Worm (Caenorhabditis elegans): Measurements from ENCODE around the gene C53B4.2.

Gene C53B4.2

ce11 chrIV:8927093-8927492 lies 38.9 kb upstream of the C53B4.2 start:
- peak; percentile 26 for TF ChIP-seq nhr-77 (tag; optimal IDR thresholded peaks at IDR 0.05)
- peak; percentile 77 for TF ChIP-seq nhr-48 (tag; optimal IDR thresholded peaks at IDR 0.05)
- peak; percentile 96 for TF ChIP-seq pha-4 (GFP tag; IDR thresholded peaks at IDR 0.05)
- no peak for TF ChIP-seq pha-4 (tag; optimal IDR thresholded peaks at IDR 0.05)
- TF ChIP-seq lin-38 (GFP tag; IDR thresholded peaks at IDR 0.05), result peak; percentile 85
- TF ChIP-seq F49E8.2 (tag; optimal IDR thresholded peaks at IDR 0.05; ENCODE audit: borderline replicate concordance), result peak; percentile 70
- TF ChIP-seq saeg-2 (GFP tag; IDR thresholded peaks at IDR 0.05), result peak; percentile 81
- TF ChIP-seq aly-2 (tag; optimal IDR thresholded peaks at IDR 0.05), result no peak
- TF ChIP-seq snpc-4 (tag; optimal IDR thresholded peaks at IDR 0.05), result no peak
- TF ChIP-seq vab-7 (GFP tag; IDR thresholded peaks at IDR 0.05), result peak; percentile 91; the same call in 1 of the 2 replicates
- peak; percentile 79 for TF ChIP-seq nhr-25 (tag; optimal IDR thresholded peaks at IDR 0.05; ENCODE audit: borderline replicate concordance, insufficient read depth)
- peak; percentile 76 to 82 for TF ChIP-seq madf-5 (GFP tag; IDR thresholded peaks at IDR 0.05)
- TF ChIP-seq lin-1 (GFP tag; IDR thresholded peaks at IDR 0.05), result peak; percentile 85
- TF ChIP-seq nhr-76 (tag; optimal IDR thresholded peaks at IDR 0.05), result no peak
- no peak for TF ChIP-seq attf-4 (tag; optimal IDR thresholded peaks at IDR 0.05)
- TF ChIP-seq dve-1 (tag; optimal IDR thresholded peaks at IDR 0.05; ENCODE audit: insufficient read depth), result peak; percentile 90
- no peak for TF ChIP-seq fkh-10 (GFP tag; optimal IDR thresholded peaks at IDR 0.05)
- peak; percentile 89 for TF ChIP-seq zfp-3 (GFP tag; conservative IDR thresholded peaks at IDR 0.05)
- peak; percentile 56 for TF ChIP-seq F10B5.3 (tag; optimal IDR thresholded peaks at IDR 0.05)
- TF ChIP-seq lir-3 (tag; optimal IDR thresholded peaks at IDR 0.05), result peak; percentile 66
- TF ChIP-seq ZK337.2 (GFP tag; IDR thresholded peaks at IDR 0.05), result peak; percentile 80
- TF ChIP-seq daf-8 (GFP tag; IDR thresholded peaks at IDR 0.05), result peak; percentile 89; the same call in 1 of the 2 replicates
- TF ChIP-seq lin-39 (tag; optimal IDR thresholded peaks at IDR 0.05), result no peak
- TF ChIP-seq aha-1 (tag), result peak; percentile 93
- peak; percentile 92 for TF ChIP-seq nhr-111 (GFP tag; optimal IDR thresholded peaks at IDR 0.05)
- peak; percentile 69 for TF ChIP-seq dmd-6 (GFP tag; IDR thresholded peaks at IDR 0.05)
- TF ChIP-seq Y75B8A.6 (GFP tag; IDR thresholded peaks at IDR 0.05), result 0 out of 2 replicates have a peak, but pooled peaks have one; percentile 66
- peak; percentile 73; the same call in 1 of the 2 replicates for TF ChIP-seq lin-29 (GFP tag; IDR thresholded peaks at IDR 0.05)
- peak; percentile 80 for TF ChIP-seq tra-1 (GFP tag; IDR thresholded peaks at IDR 0.05)
- peak; percentile 91 for TF ChIP-seq T26A8.4 (GFP tag; IDR thresholded peaks at IDR 0.05)
- TF ChIP-seq Y5F2A.4 (GFP tag; optimal IDR thresholded peaks at IDR 0.05), result peak; percentile 83
- peak; percentile 16 for TF ChIP-seq zag-1 (tag; optimal IDR thresholded peaks at IDR 0.05)
- TF ChIP-seq skn-1 (tag; optimal IDR thresholded peaks at IDR 0.05), result no peak
- TF ChIP-seq pqm-1 (tag; optimal IDR thresholded peaks at IDR 0.05), result peak; percentile 25
- TF ChIP-seq unc-62 (GFP tag; optimal IDR thresholded peaks at IDR 0.05 in 1 of 2), result peak in 1 of 2 experiments; percentile 98
- no peak for TF ChIP-seq unc-62 (tag; optimal IDR thresholded peaks at IDR 0.05)
- peak; percentile 51 for TF ChIP-seq egl-27 (tag; optimal IDR thresholded peaks at IDR 0.05)
- peak; percentile 85 to 93 for TF ChIP-seq daf-16 (GFP tag; optimal IDR thresholded peaks at IDR 0.05)
- peak; percentile 75 for TF ChIP-seq daf-16 (tag; optimal IDR thresholded peaks at IDR 0.05)
- TF ChIP-seq R02D3.7 (tag; optimal IDR thresholded peaks at IDR 0.05), result peak; percentile 41
- peak; percentile 89 for TF ChIP-seq ztf-7 (tag; optimal IDR thresholded peaks at IDR 0.05)
- peak; percentile 87 for TF ChIP-seq mep-1 (tag; optimal IDR thresholded peaks at IDR 0.05)
- TF ChIP-seq F37D6.2 (tag; optimal IDR thresholded peaks at IDR 0.05), result peak; percentile 59
- peak; percentile 98 for TF ChIP-seq dmd-8 (GFP tag; IDR thresholded peaks at IDR 0.05)
- TF ChIP-seq dmd-9 (GFP tag; IDR thresholded peaks at IDR 0.05), result peak; percentile 66
- no peak for TF ChIP-seq ceh-32 (tag; optimal IDR thresholded peaks at IDR 0.05; ENCODE audit: poor library complexity)
- peak; percentile 88 for TF ChIP-seq mxl-3 (GFP tag; optimal IDR thresholded peaks at IDR 0.05)
- TF ChIP-seq unc-39 (tag; optimal IDR thresholded peaks at IDR 0.05), result no peak
- TF ChIP-seq tag-97 (GFP tag; IDR thresholded peaks at IDR 0.05), result no peak
- TF ChIP-seq ZK546.5 (tag; optimal IDR thresholded peaks at IDR 0.05), result no peak
- peak; percentile 97 for TF ChIP-seq egl-43 (GFP tag; IDR thresholded peaks at IDR 0.05)
- peak; percentile 89 for TF ChIP-seq mes-2 (tag; optimal IDR thresholded peaks at IDR 0.05; ENCODE audit: poor library complexity, severe bottlenecking)
